Worm (Caenorhabditis elegans) whole organism, young adult: Measurements from ENCODE around the gene Y73B6BL.288.

Experiments
- F23B12.7 ChIP-seq: sonication (generic microtip); optimal IDR thresholded peaks from 2 replicates; lab custom pipeline; 2017; ENCODE audit warnings: missing genetic modification characterization, mild to moderate bottlenecking, missing compliant biosample characterization, antibody characterized with exemption, moderate library complexity; ENCODE audit not compliant: insufficient read depth
- aptf-3 ChIP-seq: fragments of 200-800 bp; sonication (Bioruptor generic); IDR thresholded peaks from 2 replicates; pipeline ENCODE4 v1.3.6; 2022; ENCODE audit warnings: missing genetic modification characterization, missing compliant biosample characterization
- egrh-3 ChIP-seq: fragments of 200-800 bp; sonication (Bioruptor generic); IDR thresholded peaks from 2 replicates; pipeline ENCODE4 v1.3.6; 2022; ENCODE audit warnings: missing genetic modification reagents, missing genetic modification characterization, missing compliant biosample characterization
- hrde-1 ChIP-seq: sonication (generic microtip); optimal IDR thresholded peaks from 2 replicates; lab custom pipeline; 2016; ENCODE audit warnings: missing genetic modification characterization, mild to moderate bottlenecking, missing compliant biosample characterization, moderate library complexity, missing genotype, missing genetic modification reagents, borderline replicate concordance
- let-607 ChIP-seq, 2 experiments: fragments of 200-800 bp in 1 of 2; sonication (Bioruptor generic) in 1 of 2; sonication (generic microtip) in 1 of 2; optimal IDR thresholded peaks; 2 replicates each; lab custom pipeline; 2016 to 2018; ENCODE audit warnings: mild to moderate bottlenecking in 2 of 2, missing compliant biosample characterization in 2 of 2, missing genetic modification characterization in 2 of 2, moderate library complexity in 2 of 2, missing genotype in 1 of 2
- lir-1 ChIP-seq: fragments of 200-800 bp; sonication (Bioruptor generic); conservative IDR thresholded peaks from 2 replicates; pipeline ENCODE4 v1.3.6; 2022; ENCODE audit warnings: missing genetic modification reagents, missing genetic modification characterization, missing compliant biosample characterization
- mel-28 ChIP-seq: sonication (generic microtip); optimal IDR thresholded peaks from 2 replicates; lab custom pipeline; 2016; ENCODE audit warnings: borderline replicate concordance, mild to moderate bottlenecking, missing genetic modification characterization, missing compliant biosample characterization
- nfya-1 ChIP-seq: sonication (generic microtip); optimal IDR thresholded peaks from 2 replicates; lab custom pipeline; 2017; ENCODE audit warnings: antibody characterized with exemption, missing compliant biosample characterization, missing genetic modification characterization, borderline replicate concordance; ENCODE audit not compliant: insufficient read depth
- snpc-4 ChIP-seq, 5 experiments: fragments of 150-350 bp in 1 of 5; sonication (generic microtip) in 4 of 5; optimal IDR thresholded peaks; 2 replicates each; lab custom pipeline; 2014 to 2018; ENCODE audit warnings: missing genetic modification characterization in 5 of 5, missing biosample characterization in 3 of 5, antibody characterized with exemption in 2 of 5, mild to moderate bottlenecking in 2 of 5, missing compliant biosample characterization in 2 of 5, missing genotype in 2 of 5, moderate library complexity in 2 of 5, missing genetic modification reagents in 1 of 5
- tlf-1 ChIP-seq: fragments of 200-800 bp; sonication (Bioruptor generic); optimal IDR thresholded peaks from 2 replicates; lab custom pipeline; 2018; ENCODE audit warnings: mild to moderate bottlenecking, missing genetic modification characterization, missing compliant biosample characterization
- unc-130 ChIP-seq: sonication (generic microtip); optimal IDR thresholded peaks from 2 replicates; lab custom pipeline; 2016; ENCODE audit warnings: missing genetic modification reagents, missing genetic modification characterization, missing compliant biosample characterization
- unc-62 ChIP-seq: fragments of 150-350 bp; optimal IDR thresholded peaks from 2 replicates; lab custom pipeline; 2014; ENCODE audit warnings: missing biosample characterization, missing genetic modification reagents, missing genetic modification characterization
- ztf-18 ChIP-seq: sonication (generic microtip); optimal IDR thresholded peaks from 2 replicates; lab custom pipeline; 2016; ENCODE audit warnings: missing genotype, mild to moderate bottlenecking, missing genetic modification characterization, missing compliant biosample characterization

DNA sequence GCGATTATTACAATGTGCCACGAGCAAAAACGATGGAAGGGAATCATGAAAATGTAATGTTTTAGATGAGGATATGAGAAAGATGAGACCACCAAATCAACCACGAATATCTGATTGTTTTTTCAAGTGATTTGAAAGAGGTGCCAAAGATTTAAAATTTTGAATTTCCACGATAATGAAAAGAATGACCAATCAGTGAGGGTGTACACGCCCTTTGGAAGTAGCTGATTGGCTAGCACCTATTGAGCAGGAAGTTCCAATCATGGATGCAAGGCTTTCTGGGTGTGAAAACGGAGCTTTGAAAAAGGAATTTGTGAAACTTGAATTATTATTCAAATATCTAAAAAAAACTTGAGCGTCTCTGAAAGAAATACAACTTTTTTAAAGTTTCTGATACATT, 49.2 kb upstream of the Y73B6BL.288 start:
- no peak for TF ChIP-seq unc-62 (GFP tag; lab: Kevin White, UChicago)
- TF ChIP-seq aptf-3 (GFP tag; lab: Robert Waterston, UW) = no peak
- TF ChIP-seq mel-28 = no peak
- no peak for TF ChIP-seq egrh-3 (GFP tag; lab: Robert Waterston, UW)
- no peak for TF ChIP-seq F23B12.7 (tag; lab: Kevin White, UChicago)
- no peak for TF ChIP-seq nfya-1
- no peak for TF ChIP-seq tlf-1 (GFP tag; lab: Kevin White, UChicago)
- no peak for TF ChIP-seq hrde-1 (tag; lab: Kevin White, UChicago)
- no peak for TF ChIP-seq unc-130 (GFP tag; lab: Kevin White, UChicago)
- TF ChIP-seq ztf-18 (tag; lab: Kevin White, UChicago) = no peak
- no peak for TF ChIP-seq let-607 (tag; optimal IDR thresholded peaks at IDR 0.05; lab: Kevin White, UChicago)
- no peak for TF ChIP-seq lir-1 (GFP tag; lab: Robert Waterston, UW)
- no peak for TF ChIP-seq snpc-4 (GFP tag; optimal IDR thresholded peaks at IDR 0.05; lab: Kevin White, UChicago)
- no peak for TF ChIP-seq snpc-4 (tag; optimal IDR thresholded peaks at IDR 0.05; lab: Kevin White, UChicago)
